Worm (Caenorhabditis elegans) whole organism, L4 larva: Measurements from ENCODE around the gene F48E8.4.

Experiments
- egl-27 ChIP-seq: sonication (generic microtip); optimal IDR thresholded peaks from 3 replicates; lab custom pipeline; 2017; ENCODE audit warnings: missing biosample characterization, missing genetic modification reagents, missing genetic modification characterization
- fkh-10 ChIP-seq: fragments of 150-350 bp; optimal IDR thresholded peaks from 2 replicates; lab custom pipeline; 2014; ENCODE audit warnings: missing biosample characterization, missing genetic modification reagents, missing genetic modification characterization
- lin-39 ChIP-seq: fragments of 150-350 bp; optimal IDR thresholded peaks from 2 replicates; lab custom pipeline; 2014; ENCODE audit warnings: missing biosample characterization, missing genetic modification reagents, missing genetic modification characterization
- nhr-11 ChIP-seq: fragments of 150-350 bp; optimal IDR thresholded peaks from 2 replicates; lab custom pipeline; 2014; ENCODE audit warnings: missing biosample characterization, missing genetic modification characterization

- TF ChIP-seq fkh-10 (GFP tag; lab: Kevin White, UChicago), result no peak
- TF ChIP-seq egl-27 (tag; lab: Kevin White, UChicago), result no peak
- TF ChIP-seq lin-39, result no peak
- no peak for TF ChIP-seq nhr-11 (tag; lab: Kevin White, UChicago)
Observed at ce11 chrIII:5440540-5440939, 12.8 kb upstream of the F48E8.4 start, which contains the start of gene W03A5.6.
